Worm (Caenorhabditis elegans) whole organism, L4/young adult: ENCODE measurements around the gene irld-11.

Source experiments
- dao-5 ChIP-seq: sonication (generic microtip); optimal IDR thresholded peaks from 2 replicates; lab custom pipeline; 2016; ENCODE audit warnings: missing genotype, missing genetic modification characterization, moderate library complexity, missing compliant biosample characterization
- him-1 ChIP-seq: sonication (generic microtip); optimal IDR thresholded peaks from 2 replicates; lab custom pipeline; 2016; ENCODE audit warnings: missing genotype, missing genetic modification reagents, missing genetic modification characterization, missing compliant biosample characterization

DNA sequence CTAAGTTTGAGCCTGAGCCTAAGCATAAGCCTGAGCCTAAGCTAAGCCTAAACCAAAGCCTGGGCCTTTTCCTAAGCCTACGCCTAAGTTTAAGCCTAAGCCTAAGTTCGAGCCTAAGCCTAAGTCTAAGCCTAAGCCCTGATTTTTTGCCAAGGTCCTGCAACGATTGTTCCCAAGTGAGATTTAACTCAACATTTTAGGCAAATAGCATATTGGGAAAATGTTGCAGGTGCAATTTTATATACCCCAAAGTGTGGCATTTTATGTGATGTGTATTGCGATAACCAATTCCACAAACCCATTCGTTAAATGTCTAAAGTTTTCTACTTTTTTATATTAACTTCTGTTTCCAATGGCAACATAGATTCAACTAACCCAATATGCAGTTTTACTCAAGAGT, 7.3 kb downstream of the irld-11 start, which contains the start of gene irld-40:
- TF ChIP-seq him-1 (no peak), dao-5 (no peak)
